Worm (Caenorhabditis elegans) whole organism, L3 larva: ENCODE measurements around the gene R04A9.9.

Source experiments
- ama-1 ChIP-seq: fragments of 150-350 bp; optimal IDR thresholded peaks from 2 replicates; lab custom pipeline; 2018
- elt-3 ChIP-seq, 3 experiments: fragments of 150-350 bp in 1 of 3; sonication (generic microtip) in 2 of 3; optimal IDR thresholded peaks; 2 replicates in 2 of 3; 4 replicates in 1 of 3; lab custom pipeline; 2014 to 2017; ENCODE audit warnings: missing biosample characterization in 3 of 3, missing genetic modification characterization in 3 of 3
- fkh-2 ChIP-seq: fragments of 150-350 bp; optimal IDR thresholded peaks from 2 replicates; lab custom pipeline; 2014; ENCODE audit warnings: missing biosample characterization, missing genetic modification reagents, missing genetic modification characterization
- nhr-11 ChIP-seq: fragments of 150-350 bp; optimal IDR thresholded peaks from 2 replicates; lab custom pipeline; 2014; ENCODE audit warnings: missing biosample characterization, missing genetic modification characterization
- nhr-12 ChIP-seq: fragments of 150-350 bp; optimal IDR thresholded peaks from 2 replicates; lab custom pipeline; 2014; ENCODE audit warnings: missing biosample characterization, missing genetic modification characterization
- pha-4 ChIP-seq: fragments of 150-350 bp; optimal IDR thresholded peaks from 2 replicates; lab custom pipeline; 2014; ENCODE audit warnings: missing biosample characterization, missing genetic modification reagents, missing genetic modification characterization
- pqm-1 ChIP-seq: fragments of 150-350 bp; optimal IDR thresholded peaks from 2 replicates; lab custom pipeline; 2017; ENCODE audit warnings: missing biosample characterization, missing genetic modification characterization, inconsistent platforms
- skn-1 ChIP-seq: fragments of 150-350 bp; optimal IDR thresholded peaks from 2 replicates; lab custom pipeline; 2014; ENCODE audit warnings: missing biosample characterization, missing genetic modification characterization
- snpc-4 ChIP-seq: fragments of 150-350 bp; optimal IDR thresholded peaks from 2 replicates; lab custom pipeline; 2014; ENCODE audit warnings: missing biosample characterization, missing genetic modification characterization
- ztf-11 ChIP-seq: fragments of 150-350 bp; optimal IDR thresholded peaks from 2 replicates; lab custom pipeline; 2014; ENCODE audit warnings: missing biosample characterization, missing genetic modification characterization

DNA sequence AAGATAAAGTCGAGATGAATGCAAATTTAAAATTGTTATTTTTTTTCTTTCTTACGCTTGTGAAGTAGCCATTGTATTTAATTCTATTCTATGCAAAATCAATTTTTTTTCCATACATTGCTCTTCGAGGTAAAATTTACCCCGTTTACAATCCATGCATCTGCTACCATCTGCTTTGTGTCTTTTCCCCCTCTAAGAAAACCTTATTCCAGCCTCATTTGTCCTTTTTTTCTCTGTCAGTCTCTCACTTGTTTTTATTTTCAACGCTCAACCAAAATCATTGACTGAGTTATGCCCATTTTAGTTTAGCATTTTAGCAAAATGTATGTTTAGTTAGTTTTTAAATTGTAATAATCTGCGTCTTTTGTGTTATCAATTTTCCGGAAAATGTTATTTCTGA is 20.4 kb downstream of the R04A9.9 start:
- no peak for TF ChIP-seq pqm-1 (tag; lab: Kevin White, UChicago)
- no peak for TF ChIP-seq fkh-2 (tag; lab: Kevin White, UChicago)
- no peak for TF ChIP-seq nhr-11
- TF ChIP-seq elt-3 (tag; optimal IDR thresholded peaks at IDR 0.05; lab: Kevin White, UChicago): no peak
- no peak for TF ChIP-seq snpc-4 (tag; lab: Kevin White, UChicago)
- TF ChIP-seq skn-1 (tag; lab: Kevin White, UChicago): no peak
- no peak for TF ChIP-seq pha-4
- no peak for TF ChIP-seq ama-1
- TF ChIP-seq nhr-12 (tag; lab: Kevin White, UChicago): no peak
- TF ChIP-seq ztf-11 (tag; lab: Kevin White, UChicago): no peak
